Worm (Caenorhabditis elegans): Measurements from ENCODE around the gene col-184.

col-184 gene

DNA sequence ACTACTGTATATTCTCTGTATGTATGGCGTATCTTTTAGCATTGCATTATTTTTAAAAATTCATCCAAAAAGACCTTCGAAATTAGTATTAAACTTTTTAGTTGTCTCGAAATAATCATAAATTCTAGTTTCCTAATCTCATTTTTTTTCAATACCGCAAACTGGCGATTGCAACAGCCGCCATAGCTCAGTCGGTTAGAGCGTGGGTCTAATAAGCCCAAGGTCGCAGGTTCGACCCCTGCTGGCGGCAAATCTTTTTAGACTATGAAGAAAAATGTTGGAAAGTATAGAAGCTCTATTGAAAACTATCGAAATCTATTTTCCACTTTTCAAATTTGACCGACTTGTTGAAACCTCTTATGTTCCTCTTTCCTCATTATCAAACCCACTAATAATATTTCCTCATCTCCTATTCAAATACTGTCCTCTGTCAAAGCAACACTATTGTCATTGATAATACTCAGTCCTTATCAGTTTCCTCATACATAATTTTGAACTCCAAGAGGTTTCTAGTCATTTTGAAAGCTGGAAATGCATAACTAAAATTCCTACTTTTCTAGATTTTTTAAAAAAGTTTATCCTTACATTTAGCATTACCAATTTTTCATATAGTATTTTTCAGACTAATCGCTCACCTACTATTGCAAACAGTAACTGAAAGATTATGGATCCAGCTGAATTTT, 33.3 kb upstream of the col-184 start, which contains the start of gene jmjd-3.3:
TSS of gene jmjd-3.3 (plus strand) at position 633 of the 683 bp plus-strand sequence.
- TF ChIP-seq lin-13 (tag; optimal IDR thresholded peaks at IDR 0.05) (no peak), ces-1 (GFP tag; optimal IDR thresholded peaks at IDR 0.05) (no peak), bed-3 (GFP tag; optimal IDR thresholded peaks at IDR 0.05) (no peak), ceh-43 (GFP tag; optimal IDR thresholded peaks at IDR 0.05) (no peak), hlh-1 (tag; optimal IDR thresholded peaks at IDR 0.05) (no peak), lin-32 (GFP tag; optimal IDR thresholded peaks at IDR 0.05) (no peak), elt-1 (tag; optimal IDR thresholded peaks at IDR 0.05; ENCODE audit: borderline replicate concordance, insufficient read depth) (no peak), snpc-4 (tag; optimal IDR thresholded peaks at IDR 0.05) (no peak), unc-120 (tag; optimal IDR thresholded peaks at IDR 0.05; ENCODE audit: poor library complexity, severe bottlenecking) (no peak), flh-1 (GFP tag; optimal IDR thresholded peaks at IDR 0.05) (no peak)

DNA sequence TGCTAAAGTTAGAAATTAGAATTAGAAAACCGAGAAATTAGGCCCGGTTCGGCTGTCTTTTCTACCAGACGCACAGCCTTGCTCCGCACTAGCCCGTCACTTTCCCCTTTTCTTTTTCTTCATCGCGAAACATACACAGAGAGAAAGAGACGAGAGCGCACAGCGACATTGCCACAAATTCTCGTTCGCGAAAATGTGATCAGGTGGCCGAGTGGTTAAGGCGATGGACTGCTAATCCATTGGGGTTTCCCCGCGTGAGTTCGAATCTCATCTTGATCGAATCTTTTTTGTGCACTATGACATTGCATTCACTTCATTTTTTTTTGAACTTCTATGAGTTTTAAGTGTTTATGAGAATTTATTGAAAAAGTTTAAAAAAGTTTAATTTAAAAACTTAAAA, 26.8 kb upstream of the col-184 start:
- TF ChIP-seq unc-39 (tag; optimal IDR thresholded peaks at IDR 0.05) (no peak), drap-1 (GFP tag; optimal IDR thresholded peaks at IDR 0.05) (peak; percentile 46), ces-1 (GFP tag; optimal IDR thresholded peaks at IDR 0.05) (peak; percentile 32), pha-4 (tag; optimal IDR thresholded peaks at IDR 0.05) (no peak), nhr-76 (tag; optimal IDR thresholded peaks at IDR 0.05) (no peak), lsy-2 (tag; optimal IDR thresholded peaks at IDR 0.05) (no peak), ceh-43 (GFP tag; optimal IDR thresholded peaks at IDR 0.05) (no peak), mep-1 (tag; optimal IDR thresholded peaks at IDR 0.05) (peak; percentile 3), ceh-83 (GFP tag; optimal IDR thresholded peaks at IDR 0.05) (peak; percentile 21), ceh-39 (tag; optimal IDR thresholded peaks at IDR 0.05) (no peak), lin-32 (GFP tag; optimal IDR thresholded peaks at IDR 0.05) (no peak), bed-3 (GFP tag; optimal IDR thresholded peaks at IDR 0.05) (no peak), sem-2 (GFP tag; optimal IDR thresholded peaks at IDR 0.05) (no peak), flh-1 (GFP tag; optimal IDR thresholded peaks at IDR 0.05) (no peak), hlh-1 (tag; optimal IDR thresholded peaks at IDR 0.05) (no peak), cnd-1 (tag; optimal IDR thresholded peaks at IDR 0.05) (peak; percentile 15), nhr-28 (tag; optimal IDR thresholded peaks at IDR 0.05) (no peak), nhr-12 (tag; optimal IDR thresholded peaks at IDR 0.05) (no peak), lin-13 (tag; optimal IDR thresholded peaks at IDR 0.05) (no peak), unc-62 (GFP tag; optimal IDR thresholded peaks at IDR 0.05) (no peak), M03D4.4 (tag; optimal IDR thresholded peaks at IDR 0.05) (no peak), nhr-237 (tag; optimal IDR thresholded peaks at IDR 0.05) (no peak), unc-120 (tag; optimal IDR thresholded peaks at IDR 0.05; ENCODE audit: poor library complexity, severe bottlenecking) (no peak), snpc-4 (tag; optimal IDR thresholded peaks at IDR 0.05) (no peak), sptf-1 (tag; optimal IDR thresholded peaks at IDR 0.05) (peak; percentile 23)

DNA sequence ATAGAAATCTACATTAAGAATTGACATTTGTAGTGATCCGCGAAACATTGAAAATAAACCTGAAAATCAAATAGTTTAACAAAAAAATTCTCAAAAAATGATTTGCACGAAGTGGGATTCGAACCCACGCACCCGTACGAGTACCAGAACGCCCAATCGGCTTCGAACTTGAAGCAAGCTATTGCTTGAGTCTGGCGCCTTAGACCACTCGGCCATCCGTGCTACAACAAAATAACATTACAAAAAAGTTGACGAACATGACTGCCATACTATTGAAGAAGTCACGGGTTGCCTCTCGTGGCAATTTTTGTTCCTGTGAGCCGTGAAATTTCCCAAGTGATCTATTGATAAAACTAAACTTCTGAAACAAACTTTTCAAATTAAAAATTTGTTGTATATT, 26.0 kb upstream of the col-184 start:
- no peak for TF ChIP-seq ces-1 (GFP tag; optimal IDR thresholded peaks at IDR 0.05)
- TF ChIP-seq M03D4.4 (tag; optimal IDR thresholded peaks at IDR 0.05), result no peak
- no peak for TF ChIP-seq unc-39 (tag; optimal IDR thresholded peaks at IDR 0.05)
- TF ChIP-seq elt-3 (tag; optimal IDR thresholded peaks at IDR 0.05), result no peak
- TF ChIP-seq nhr-12 (tag; optimal IDR thresholded peaks at IDR 0.05), result no peak
- no peak for TF ChIP-seq lin-13 (tag; optimal IDR thresholded peaks at IDR 0.05)
- no peak for TF ChIP-seq nhr-237 (tag; optimal IDR thresholded peaks at IDR 0.05)
- no peak for TF ChIP-seq nhr-28 (tag; optimal IDR thresholded peaks at IDR 0.05)
- TF ChIP-seq tbx-8 (GFP tag; optimal IDR thresholded peaks at IDR 0.05), result no peak
- TF ChIP-seq bed-3 (GFP tag; optimal IDR thresholded peaks at IDR 0.05), result no peak
- TF ChIP-seq zip-8 (tag; optimal IDR thresholded peaks at IDR 0.05), result no peak
- TF ChIP-seq ceh-83 (GFP tag; optimal IDR thresholded peaks at IDR 0.05), result no peak

DNA sequence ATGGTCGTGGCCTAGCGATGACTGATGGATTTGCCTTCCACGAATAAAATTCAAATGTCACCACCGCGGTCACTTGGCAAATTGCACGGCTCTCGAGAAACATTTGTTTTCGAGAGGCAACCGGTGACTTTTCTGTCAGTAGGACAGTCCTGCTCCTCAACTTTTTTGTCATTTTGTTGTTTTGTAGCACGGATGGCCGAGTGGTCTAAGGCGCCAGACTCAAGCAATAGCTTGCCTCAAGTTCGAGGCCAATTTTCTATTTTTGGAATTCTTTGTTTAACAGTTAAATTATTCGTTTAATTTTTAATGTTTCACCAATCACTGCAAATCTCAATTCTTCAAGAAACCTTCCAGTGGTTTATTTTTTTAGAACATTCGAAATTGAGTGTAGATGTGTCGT, 25.0 kb upstream of the col-184 start:
- TF ChIP-seq unc-39 (tag; optimal IDR thresholded peaks at IDR 0.05) (no peak), nhr-2 (tag; optimal IDR thresholded peaks at IDR 0.05) (no peak), elt-1 (tag; optimal IDR thresholded peaks at IDR 0.05; ENCODE audit: borderline replicate concordance, insufficient read depth) (no peak), ztf-11 (tag; optimal IDR thresholded peaks at IDR 0.05) (no peak), sem-2 (GFP tag; optimal IDR thresholded peaks at IDR 0.05) (no peak), unc-62 (GFP tag; optimal IDR thresholded peaks at IDR 0.05) (no peak)

DNA sequence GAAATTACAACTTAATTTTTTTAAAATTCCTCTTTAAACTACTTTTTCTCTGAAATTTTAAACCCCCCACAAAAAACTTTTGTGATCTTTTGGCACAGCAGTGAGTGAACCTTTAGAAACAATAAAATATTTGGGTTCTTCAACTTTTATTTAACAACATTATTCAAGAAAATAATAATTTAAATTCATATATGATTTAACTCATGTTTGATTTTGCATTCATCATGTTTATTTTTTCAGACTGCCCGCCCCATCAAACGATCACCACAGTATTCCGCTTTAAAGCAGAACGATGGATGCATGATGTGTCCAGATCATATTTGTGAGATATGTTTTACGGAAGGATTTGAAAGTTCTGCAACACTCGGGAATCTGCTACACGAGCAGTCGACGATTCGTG, 22.8 kb upstream of the col-184 start, which contains the start of gene set-8:
TSS of gene set-8 (plus strand) at position 301 of the 400 bp plus-strand sequence.
- no peak for TF ChIP-seq mls-2 (tag; optimal IDR thresholded peaks at IDR 0.05)
- TF ChIP-seq cnd-1 (tag; optimal IDR thresholded peaks at IDR 0.05), result no peak
